Fruit fly (Drosophila melanogaster): ENCODE results near the gene MED28.
A peak's percentile ranks its signal among the peaks of the same experiment; 100 is the strongest.

Gene MED28

DNA sequence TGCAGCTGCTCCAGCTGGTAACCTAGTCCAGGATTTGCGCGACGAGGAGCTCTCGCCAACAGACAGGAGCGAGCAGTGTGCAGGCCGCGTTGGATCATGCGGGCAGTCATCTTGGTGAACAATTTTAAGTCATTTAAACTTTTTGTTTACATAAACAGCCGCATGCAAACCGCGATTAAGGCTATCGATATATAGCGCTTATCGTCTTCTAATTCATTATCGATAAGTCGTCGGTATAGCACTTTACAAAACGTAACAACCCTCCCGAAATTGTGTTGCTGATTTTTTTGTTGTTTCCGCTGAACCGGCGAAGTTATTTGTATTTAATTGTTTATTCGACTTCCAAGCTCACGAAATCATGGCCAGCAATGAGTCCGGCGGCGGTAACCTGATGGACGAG lies at the start of gene MED28, which contains the start of gene CG4553:
TSS of gene MED28 (plus strand) at position 260 of the 400 bp plus-strand sequence.
TSS of gene CG4553 (minus strand) at position 172 of the 400 bp plus-strand sequence.
- no peak for TF ChIP-seq CG5204 (GFP tag; optimal IDR thresholded peaks at IDR 0.05)
- TF ChIP-seq Mnt (GFP tag; optimal IDR thresholded peaks at IDR 0.05) = peak; percentile 27
- TF ChIP-seq CG14711 (tag; optimal IDR thresholded peaks at IDR 0.05) = peak; percentile 98
- TF ChIP-seq CG12768 (GFP tag; optimal IDR thresholded peaks at IDR 0.05) = no peak
- peak; percentile 45 for TF ChIP-seq bab1 (GFP tag; optimal IDR thresholded peaks at IDR 0.05)
- peak; percentile 24 for TF ChIP-seq Crg-1 (GFP tag; optimal IDR thresholded peaks at IDR 0.05)

DNA sequence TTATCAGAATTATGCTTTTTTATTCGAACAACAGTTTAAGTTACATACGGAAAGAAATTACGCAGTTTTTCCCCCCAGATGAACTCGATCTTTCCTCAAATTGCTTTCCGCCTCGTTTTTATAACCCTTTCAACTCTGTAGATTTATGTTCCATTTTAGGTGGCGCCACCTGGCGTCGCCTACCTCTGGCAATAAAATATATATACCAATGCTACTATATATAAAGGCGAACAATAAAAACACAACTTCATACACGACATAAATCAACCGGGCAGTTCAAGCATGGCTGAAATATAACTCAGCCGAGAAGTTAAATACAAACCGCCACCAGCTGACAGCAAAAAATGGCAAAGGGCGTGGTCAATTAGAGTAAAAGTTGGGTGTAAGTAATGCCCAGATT lies 49.6 kb upstream of the MED28 start:
- TF ChIP-seq bab1 (GFP tag; optimal IDR thresholded peaks at IDR 0.05) (no peak), toe (GFP tag; optimal IDR thresholded peaks at IDR 0.05) (no peak), CG14711 (tag; optimal IDR thresholded peaks at IDR 0.05) (no peak), Clk (GFP tag; optimal IDR thresholded peaks at IDR 0.05) (no peak)

DNA sequence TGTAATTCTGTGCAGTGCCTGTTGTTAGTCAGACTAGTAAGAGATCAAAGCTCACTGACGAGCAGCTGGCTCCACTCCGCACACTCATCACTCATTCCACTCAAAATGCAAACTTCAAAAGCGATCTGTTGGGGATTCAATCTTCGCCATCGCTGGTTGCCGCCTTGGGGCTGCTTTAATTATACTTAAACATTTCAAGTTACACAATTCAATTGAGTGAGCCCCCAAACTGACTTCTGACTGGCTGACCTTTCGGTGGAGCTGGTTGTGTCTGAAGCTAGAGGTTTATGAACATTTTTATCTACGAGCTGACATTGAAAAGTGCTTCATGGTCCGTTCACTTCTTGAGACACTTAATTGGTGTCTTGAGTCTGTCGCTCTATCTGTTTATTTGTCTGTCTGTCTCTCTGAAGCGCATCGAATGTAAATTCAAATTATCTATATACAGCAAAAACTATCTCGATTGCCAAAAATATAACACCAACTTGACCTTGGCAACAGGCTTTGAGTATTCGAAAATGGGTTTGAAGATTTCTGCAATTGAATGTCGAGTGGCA lies 39.5 kb upstream of the MED28 start:
- TF ChIP-seq Hr96 (GFP tag; optimal IDR thresholded peaks at IDR 0.05) = no peak
- TF ChIP-seq Mnt (GFP tag; optimal IDR thresholded peaks at IDR 0.05) = no peak
- no peak for TF ChIP-seq CG14711 (tag; optimal IDR thresholded peaks at IDR 0.05)
- no peak for TF ChIP-seq CG5204 (GFP tag; optimal IDR thresholded peaks at IDR 0.05)
- no peak for TF ChIP-seq cic (GFP tag; optimal IDR thresholded peaks at IDR 0.05)
- no peak for TF ChIP-seq ovo (GFP tag; optimal IDR thresholded peaks at IDR 0.05)
- no peak for TF ChIP-seq CG11617 (GFP tag; optimal IDR thresholded peaks at IDR 0.05)
- TF ChIP-seq CG1620 (GFP tag; optimal IDR thresholded peaks at IDR 0.05) = no peak
- no peak for TF ChIP-seq CG12768 (GFP tag; optimal IDR thresholded peaks at IDR 0.05)
- no peak for TF ChIP-seq bab1 (GFP tag; optimal IDR thresholded peaks at IDR 0.05)
- no peak for TF ChIP-seq kay (GFP tag; ENCODE audit: borderline replicate concordance)
- TF ChIP-seq pad (GFP tag; optimal IDR thresholded peaks at IDR 0.05) = no peak
- TF ChIP-seq Clk (GFP tag; optimal IDR thresholded peaks at IDR 0.05) = no peak
- TF ChIP-seq CG33017 (tag; optimal IDR thresholded peaks at IDR 0.05) = no peak
- TF ChIP-seq cnc (optimal IDR thresholded peaks at IDR 0.05) = no peak
- no peak for TF ChIP-seq CG7101 (tag; optimal IDR thresholded peaks at IDR 0.05)
- no peak for TF ChIP-seq Crg-1 (GFP tag; optimal IDR thresholded peaks at IDR 0.05)

DNA sequence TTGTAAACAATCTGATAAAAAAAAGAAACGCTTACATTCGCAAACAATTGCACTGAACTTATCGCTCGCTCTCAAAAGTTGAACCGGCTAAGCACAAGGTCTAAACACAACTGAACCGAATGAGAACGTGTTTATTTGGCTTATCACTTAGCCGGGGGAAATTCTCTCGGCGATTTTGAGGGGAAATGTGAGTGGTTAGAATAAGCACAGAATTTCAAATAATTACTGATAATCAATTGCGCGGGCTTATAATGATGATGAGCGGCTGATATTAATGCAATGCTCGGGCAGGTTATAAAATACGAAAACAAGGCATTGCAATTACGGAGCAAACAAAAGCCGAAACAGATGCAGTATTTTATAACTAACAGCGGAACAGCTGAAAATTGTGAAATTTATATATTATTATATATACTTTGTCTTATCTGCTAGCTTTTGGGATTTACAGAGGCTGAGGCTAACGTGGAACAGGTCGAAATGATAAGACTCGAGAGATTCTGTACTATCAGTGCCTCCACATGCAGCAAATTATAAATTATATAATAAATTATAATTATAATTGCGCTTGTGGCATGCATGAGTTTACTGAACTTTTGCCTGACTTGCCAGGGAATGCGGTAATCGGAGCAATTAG lies 38.3 kb upstream of the MED28 start:
- no peak for TF ChIP-seq tj (GFP tag; optimal IDR thresholded peaks at IDR 0.05)
- TF ChIP-seq Hr96 (GFP tag; optimal IDR thresholded peaks at IDR 0.05) = no peak
- no peak for TF ChIP-seq toe (GFP tag; optimal IDR thresholded peaks at IDR 0.05)
- peak; percentile 92 for TF ChIP-seq pad (GFP tag; optimal IDR thresholded peaks at IDR 0.05)
- no peak for TF ChIP-seq CG33017 (tag; optimal IDR thresholded peaks at IDR 0.05)
- no peak for TF ChIP-seq CG7045 (GFP tag; optimal IDR thresholded peaks at IDR 0.05)
- TF ChIP-seq cnc (optimal IDR thresholded peaks at IDR 0.05) = no peak
- TF ChIP-seq CG11617 (GFP tag; optimal IDR thresholded peaks at IDR 0.05) = no peak
- no peak for TF ChIP-seq CG14711 (tag; optimal IDR thresholded peaks at IDR 0.05)
- TF ChIP-seq ovo (GFP tag; optimal IDR thresholded peaks at IDR 0.05) = no peak
- no peak for TF ChIP-seq CG12768 (GFP tag; optimal IDR thresholded peaks at IDR 0.05)
- peak; percentile 12 for TF ChIP-seq Mnt (GFP tag; optimal IDR thresholded peaks at IDR 0.05)
- TF ChIP-seq CG5204 (GFP tag; optimal IDR thresholded peaks at IDR 0.05) = no peak
- TF ChIP-seq Crg-1 (GFP tag; optimal IDR thresholded peaks at IDR 0.05) = no peak
- no peak for TF ChIP-seq bab1 (GFP tag; optimal IDR thresholded peaks at IDR 0.05)
- peak; percentile 45 for TF ChIP-seq cic (GFP tag; optimal IDR thresholded peaks at IDR 0.05)
- TF ChIP-seq CG1620 (GFP tag; optimal IDR thresholded peaks at IDR 0.05) = no peak
- TF ChIP-seq Clk (GFP tag; optimal IDR thresholded peaks at IDR 0.05) = no peak
- TF ChIP-seq CG7101 (tag; optimal IDR thresholded peaks at IDR 0.05) = no peak
- no peak for TF ChIP-seq kay (GFP tag; ENCODE audit: borderline replicate concordance)

DNA sequence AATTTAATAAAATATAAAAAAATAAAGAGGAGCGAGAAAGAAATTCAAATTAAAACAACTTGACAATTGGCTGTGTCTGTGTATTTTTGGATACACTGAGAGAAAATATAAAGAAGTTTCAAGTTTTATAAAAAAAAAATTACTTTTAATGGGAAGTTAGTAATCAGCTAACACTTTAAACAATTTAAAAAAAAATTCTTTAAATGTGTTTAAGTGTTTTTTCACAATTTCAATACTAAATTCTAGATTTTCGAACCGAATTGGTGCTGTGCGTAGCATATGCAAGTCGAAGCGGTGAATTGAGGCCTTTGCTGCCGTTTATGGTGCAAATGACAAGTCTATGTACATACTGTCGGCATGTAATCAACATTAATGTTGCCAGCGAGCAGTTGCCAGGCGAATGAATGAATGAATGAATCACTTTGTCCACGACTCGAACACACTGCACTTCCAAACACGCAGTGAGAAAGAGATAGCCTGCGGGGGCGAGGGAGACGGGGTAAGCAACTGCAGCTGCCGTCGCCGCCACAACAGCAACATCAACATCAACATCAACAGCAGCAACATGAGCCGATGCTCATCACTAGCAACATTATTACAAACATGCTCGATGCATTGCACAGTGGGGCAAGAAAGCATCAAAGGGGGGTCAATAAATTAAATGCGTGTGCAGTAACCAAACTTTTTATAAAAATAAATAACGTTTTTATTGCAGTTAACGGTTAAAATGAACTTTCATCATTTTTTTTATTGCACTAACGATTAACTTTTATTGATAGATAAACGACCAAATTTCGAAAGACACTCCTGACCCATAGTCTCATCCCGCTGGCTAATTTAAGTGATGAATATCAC lies 31.0 kb upstream of the MED28 start:
- TF ChIP-seq tj (GFP tag; optimal IDR thresholded peaks at IDR 0.05) = no peak
- TF ChIP-seq bab1 (GFP tag; optimal IDR thresholded peaks at IDR 0.05) = no peak
- TF ChIP-seq kay (GFP tag; ENCODE audit: borderline replicate concordance) = peak; percentile 12
- no peak for TF ChIP-seq Clk (GFP tag; optimal IDR thresholded peaks at IDR 0.05)
- no peak for TF ChIP-seq CG33017 (tag; optimal IDR thresholded peaks at IDR 0.05)
- no peak for TF ChIP-seq CG1620 (GFP tag; optimal IDR thresholded peaks at IDR 0.05)
- no peak for TF ChIP-seq cic (GFP tag; optimal IDR thresholded peaks at IDR 0.05)
- no peak for TF ChIP-seq Mnt (GFP tag; optimal IDR thresholded peaks at IDR 0.05)
- no peak for TF ChIP-seq Crg-1 (GFP tag; optimal IDR thresholded peaks at IDR 0.05)
